Worm (Caenorhabditis elegans): ENCODE measurements around the gene Y73B6BL.31.

Y73B6BL.31 gene

ce11 chrIV:6441601-6442000, at the start of gene Y73B6BL.31:
Y73B6BL.31 (plus strand) TSS chrIV:6441901.
- TF ChIP-seq unc-62 (GFP tag; optimal IDR thresholded peaks at IDR 0.05), result no peak

ce11 chrIV:6393329-6393728, 48.4 kb upstream of the Y73B6BL.31 start:
- TF ChIP-seq unc-62 (GFP tag; optimal IDR thresholded peaks at IDR 0.05), result no peak

ce11 chrIV:6395190-6395589, 46.5 kb upstream of the Y73B6BL.31 start:
- no peak for TF ChIP-seq unc-62 (GFP tag; optimal IDR thresholded peaks at IDR 0.05)

ce11 chrIV:6402386-6402905, 39.3 kb upstream of the Y73B6BL.31 start, which contains the start of gene sfrp-1:
sfrp-1 (minus strand) TSS chrIV:6402436.
- no peak for TF ChIP-seq unc-62 (GFP tag; optimal IDR thresholded peaks at IDR 0.05)

ce11 chrIV:6403399-6403798, 38.3 kb upstream of the Y73B6BL.31 start:
- no peak for TF ChIP-seq unc-62 (GFP tag; optimal IDR thresholded peaks at IDR 0.05)

ce11 chrIV:6404871-6405270, 36.8 kb upstream of the Y73B6BL.31 start, which contains the start of gene srv-13:
srv-13 (plus strand) TSS chrIV:6405171.
- TF ChIP-seq unc-62 (GFP tag; optimal IDR thresholded peaks at IDR 0.05), result no peak

ce11 chrIV:6413482-6413881, 28.2 kb upstream of the Y73B6BL.31 start, which contains the start of gene nlp-71:
nlp-71 (minus strand) TSS chrIV:6413582.
- no peak for TF ChIP-seq unc-62 (GFP tag; optimal IDR thresholded peaks at IDR 0.05)

- TF ChIP-seq unc-62 (GFP tag; optimal IDR thresholded peaks at IDR 0.05), result no peak
Measured at ce11 chrIV:6415149-6415548, 26.6 kb upstream of the Y73B6BL.31 start, which contains the start of gene exos-2. exos-2 (plus strand) TSS chrIV:6415478.

ce11 chrIV:6416553-6416952, 25.1 kb upstream of the Y73B6BL.31 start, which contains the start of gene Y73B6BL.22:
Y73B6BL.22 (minus strand) TSS chrIV:6416653.
- TF ChIP-seq unc-62 (GFP tag; optimal IDR thresholded peaks at IDR 0.05), result no peak

- TF ChIP-seq unc-62 (GFP tag; optimal IDR thresholded peaks at IDR 0.05), result no peak
Measured at ce11 chrIV:6417612-6418011, 24.1 kb upstream of the Y73B6BL.31 start.

ce11 chrIV:6419031-6419582, 22.6 kb upstream of the Y73B6BL.31 start, which contains the start of the genes Y73B6BL.23 and htp-2:
Y73B6BL.23 (minus strand) TSS chrIV:6419081.
htp-2 (plus strand) TSS chrIV:6419522.
- TF ChIP-seq unc-62 (GFP tag; optimal IDR thresholded peaks at IDR 0.05), result no peak

ce11 chrIV:6421183-6421635, 20.5 kb upstream of the Y73B6BL.31 start, which contains the start of gene puf-11:
puf-11 (plus strand) TSS chrIV:6421585.
- no peak for TF ChIP-seq unc-62 (GFP tag; optimal IDR thresholded peaks at IDR 0.05)

- no peak for TF ChIP-seq unc-62 (GFP tag; optimal IDR thresholded peaks at IDR 0.05)
Measured at ce11 chrIV:6426089-6426715, 15.5 kb upstream of the Y73B6BL.31 start, which contains the start of gene acp-6. acp-6 (minus strand) TSS chrIV:6426139.

- TF ChIP-seq unc-62 (GFP tag; optimal IDR thresholded peaks at IDR 0.05), result no peak
Measured at ce11 chrIV:6427223-6427622, 14.5 kb upstream of the Y73B6BL.31 start.

- TF ChIP-seq unc-62 (GFP tag; optimal IDR thresholded peaks at IDR 0.05), result no peak
Measured at ce11 chrIV:6431582-6431981, 10.1 kb upstream of the Y73B6BL.31 start, which contains the start of gene acp-7. acp-7 (minus strand) TSS chrIV:6431682.

ce11 chrIV:6432375-6432774, 9.3 kb upstream of the Y73B6BL.31 start:
- TF ChIP-seq unc-62 (GFP tag; optimal IDR thresholded peaks at IDR 0.05), result no peak

ce11 chrIV:6433424-6433823, 8.3 kb upstream of the Y73B6BL.31 start:
- TF ChIP-seq unc-62 (GFP tag; optimal IDR thresholded peaks at IDR 0.05), result no peak
